Worm (Caenorhabditis elegans) whole organism, young adult: ENCODE data around the gene F07H5.10.

ENCODE experiments used
- F49E8.2 ChIP-seq: sonication (generic microtip); optimal IDR thresholded peaks from 3 replicates; lab custom pipeline; 2017; ENCODE audit warnings: missing genetic modification characterization, mild to moderate bottlenecking, missing compliant biosample characterization, antibody characterized with exemption, moderate library complexity; ENCODE audit not compliant: insufficient read depth
- mel-28 ChIP-seq: sonication (generic microtip); optimal IDR thresholded peaks from 2 replicates; lab custom pipeline; 2016; ENCODE audit warnings: borderline replicate concordance, mild to moderate bottlenecking, missing genetic modification characterization, missing compliant biosample characterization
- nhr-120 ChIP-seq: fragments of 200-800 bp; sonication (Bioruptor generic); IDR thresholded peaks from 2 replicates; pipeline ENCODE4 v1.3.6; 2022; ENCODE audit warnings: missing genetic modification characterization, missing compliant biosample characterization
- rec-8 ChIP-seq, 2 experiments: sonication (generic microtip); optimal IDR thresholded peaks; 2 replicates each; lab custom pipeline; 2016; ENCODE audit warnings: mild to moderate bottlenecking in 2 of 2, missing genetic modification characterization in 2 of 2, missing genetic modification reagents in 2 of 2, missing genotype in 2 of 2, missing biosample characterization in 1 of 2, missing compliant biosample characterization in 1 of 2, moderate library complexity in 1 of 2

- TF ChIP-seq rec-8 (tag; optimal IDR thresholded peaks at IDR 0.05; lab: Kevin White, UChicago) (no peak), mel-28 (tag; lab: Kevin White, UChicago) (no peak), nhr-120 (GFP tag; lab: Robert Waterston, UW) (no peak), F49E8.2 (no peak)
Measured at ce11 chrII:8761739-8762138, 46.6 kb downstream of the F07H5.10 start.
